Worm (Caenorhabditis elegans): ENCODE results near the gene nspd-5.
"Not testable (repeated sequence)": the region's sequence is repeated elsewhere in the genome, so short reads cannot be mapped to it uniquely, and the experiment has no call there.

nspd-5 gene

ce11 chrII:4902035-4902434, 41.9 kb upstream of the nspd-5 start, which contains the start of gene R05F9.9 (continued):
- TF ChIP-seq ceh-32 (tag; optimal IDR thresholded peaks at IDR 0.05; ENCODE audit: poor library complexity) (no peak), F49E8.2 (tag; optimal IDR thresholded peaks at IDR 0.05; ENCODE audit: borderline replicate concordance) (peak; percentile 0), aha-1 (tag) (peak; percentile 49), nhr-111 (GFP tag; optimal IDR thresholded peaks at IDR 0.05) (no peak), tra-1 (GFP tag; IDR thresholded peaks at IDR 0.05) (no peak), jun-1 (tag; optimal IDR thresholded peaks at IDR 0.05) (no peak), R02D3.7 (tag; optimal IDR thresholded peaks at IDR 0.05) (no peak), Y48G9A.11 (GFP tag; IDR thresholded peaks at IDR 0.05) (no peak), php-3 (GFP tag; IDR thresholded peaks at IDR 0.05) (no peak), dmd-6 (GFP tag; IDR thresholded peaks at IDR 0.05) (no peak), hif-1 (tag; optimal IDR thresholded peaks at IDR 0.05) (no peak), ceh-20 (GFP tag; IDR thresholded peaks at IDR 0.05) (no peak), dpl-1 (GFP tag; optimal IDR thresholded peaks at IDR 0.05) (peak; percentile 54), nhr-10 (tag; optimal IDR thresholded peaks at IDR 0.05) (no peak), arid-1 (GFP tag; conservative IDR thresholded peaks at IDR 0.05) (0 out of 2 replicates have a peak, but pooled peaks have one; percentile 10), nhr-42 (GFP tag; IDR thresholded peaks at IDR 0.05) (no peak), unc-62 (GFP tag; optimal IDR thresholded peaks at IDR 0.05 in 1 of 2) (no peak), unc-62 (tag; optimal IDR thresholded peaks at IDR 0.05) (no peak), lin-15B (tag; optimal IDR thresholded peaks at IDR 0.05) (no peak), cey-2 (tag; optimal IDR thresholded peaks at IDR 0.05; ENCODE audit: borderline replicate concordance, insufficient read depth) (no peak), lin-38 (GFP tag; IDR thresholded peaks at IDR 0.05) (peak; percentile 77), lim-7 (GFP tag; IDR thresholded peaks at IDR 0.05) (no peak), spr-3 (GFP tag; optimal IDR thresholded peaks at IDR 0.05) (no peak), attf-4 (tag; optimal IDR thresholded peaks at IDR 0.05) (no peak), tag-97 (GFP tag; IDR thresholded peaks at IDR 0.05) (no peak), T20F7.1 (GFP tag; optimal IDR thresholded peaks at IDR 0.05) (peak; percentile 66), dve-1 (tag; optimal IDR thresholded peaks at IDR 0.05; ENCODE audit: insufficient read depth) (peak; percentile 58), ama-1 (optimal IDR thresholded peaks at IDR 0.05) (peak; percentile 62), T26A8.4 (GFP tag; IDR thresholded peaks at IDR 0.05) (0 out of 2 replicates have a peak, but pooled peaks have one; percentile 13), ces-1 (GFP tag; optimal IDR thresholded peaks at IDR 0.05) (no peak), daf-19 (GFP tag; conservative IDR thresholded peaks at IDR 0.05) (0 out of 2 replicates have a peak, but pooled peaks have one; percentile 33), daf-8 (GFP tag; IDR thresholded peaks at IDR 0.05) (no peak)

- not testable (repeated sequence) for TF ChIP-seq nhr-10 (tag; optimal IDR thresholded peaks at IDR 0.05); Y75B8A.6 (GFP tag; IDR thresholded peaks at IDR 0.05); mdl-1 (tag; optimal IDR thresholded peaks at IDR 0.05)
These were observed 38.4 kb upstream of the nspd-5 start, which contains the start of gene msp-32 for ce11 chrII:4898529-4898928. TSS of gene msp-32 (plus strand) at chrII:4898829.

ce11 chrII:4892594-4892993, 32.4 kb upstream of the nspd-5 start, which contains the start of gene msp-33:
TSS of gene msp-33 (minus strand) at chrII:4892694.
- peak; percentile 1 for TF ChIP-seq aha-1 (tag)
- TF ChIP-seq F44E2.7 (GFP tag; IDR thresholded peaks at IDR 0.05) = no peak

ce11 chrII:4891012-4891775, 31.0 kb upstream of the nspd-5 start, which contains the start of gene gst-9:
TSS of gene gst-9 (plus strand) at chrII:4891585.
- TF ChIP-seq ctbp-1 (GFP tag; IDR thresholded peaks at IDR 0.05) = 0 out of 2 replicates have a peak, but pooled peaks have one; percentile 19
- no peak for TF ChIP-seq nhr-6 (tag; optimal IDR thresholded peaks at IDR 0.05)
- TF ChIP-seq ztf-11 (tag; optimal IDR thresholded peaks at IDR 0.05) = no peak
- no peak for TF ChIP-seq arid-1 (GFP tag; conservative IDR thresholded peaks at IDR 0.05)
- 0 out of 2 replicates have a peak, but pooled peaks have one; percentile 8 for TF ChIP-seq dmd-6 (GFP tag; IDR thresholded peaks at IDR 0.05)
- no peak for TF ChIP-seq ceh-62 (tag; optimal IDR thresholded peaks at IDR 0.05)
- peak; percentile 17 for TF ChIP-seq Y5F2A.4 (GFP tag; optimal IDR thresholded peaks at IDR 0.05)
- peak; percentile 51 for TF ChIP-seq nhr-102 (tag; optimal IDR thresholded peaks at IDR 0.05)
- no peak for TF ChIP-seq F44E2.7 (GFP tag; IDR thresholded peaks at IDR 0.05)
- TF ChIP-seq php-3 (GFP tag; IDR thresholded peaks at IDR 0.05) = 0 out of 2 replicates have a peak, but pooled peaks have one; percentile 45
- TF ChIP-seq daf-19 (GFP tag; conservative IDR thresholded peaks at IDR 0.05) = no peak
- peak; percentile 48; the same call in 1 of the 2 replicates for TF ChIP-seq T26A8.4 (GFP tag; IDR thresholded peaks at IDR 0.05)
- TF ChIP-seq F26F4.8 (GFP tag; conservative IDR thresholded peaks at IDR 0.05) = no peak
- no peak for TF ChIP-seq nhr-48 (tag; optimal IDR thresholded peaks at IDR 0.05)
- TF ChIP-seq ama-1 (optimal IDR thresholded peaks at IDR 0.05) = peak; percentile 69
- no peak for TF ChIP-seq aly-2 (tag; optimal IDR thresholded peaks at IDR 0.05)
- TF ChIP-seq ZK337.2 (GFP tag; IDR thresholded peaks at IDR 0.05) = no peak
